Fruit fly (Drosophila melanogaster): Measurements from ENCODE around the gene CG6738.

Gene CG6738

DNA sequence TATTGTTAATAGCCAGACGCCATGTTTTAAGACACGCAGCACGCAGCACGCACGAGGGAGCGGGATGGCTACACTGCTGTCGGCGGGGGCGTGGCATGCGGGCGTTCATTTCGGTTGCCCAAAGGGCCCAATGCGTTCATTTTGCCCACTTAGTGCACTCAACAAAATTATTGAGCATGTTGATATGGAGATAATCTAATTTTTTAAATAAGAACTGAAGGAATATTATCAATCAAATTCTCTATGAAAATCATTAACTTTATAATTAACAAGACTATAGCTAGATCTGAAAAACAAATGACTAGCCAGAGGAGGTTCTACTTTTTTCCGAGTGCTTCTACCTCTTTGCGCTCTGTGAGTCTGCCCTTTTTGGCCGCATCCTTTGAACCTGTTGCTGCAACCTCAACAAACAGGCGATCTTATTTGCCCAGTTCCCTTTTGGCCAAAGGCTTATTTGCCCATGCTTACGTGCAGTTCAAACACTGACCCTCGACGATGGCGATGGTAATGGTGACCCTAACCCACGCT, 34.0 kb downstream of the CG6738 start:
- TF ChIP-seq CG17801 (GFP tag; optimal IDR thresholded peaks at IDR 0.05; ENCODE audit: partially characterized antibody): no peak

DNA sequence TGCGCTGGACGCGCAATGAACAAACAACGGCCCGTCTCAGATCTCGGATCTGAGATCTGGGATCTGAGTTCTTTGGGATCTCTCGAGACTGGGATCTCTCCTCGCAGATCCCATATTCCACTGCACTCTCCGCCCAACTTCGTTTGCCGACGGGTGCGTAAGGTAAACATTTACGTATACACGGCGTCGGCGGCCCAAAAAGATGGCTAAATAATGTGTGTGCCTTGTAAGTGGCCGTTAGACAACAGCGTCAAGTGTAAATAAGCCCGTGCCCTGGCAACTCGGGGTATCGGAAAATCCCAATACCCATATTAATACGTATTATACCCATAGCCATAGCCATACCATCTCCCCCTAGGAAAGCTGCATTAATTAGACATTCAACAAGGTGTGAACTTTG, 35.4 kb downstream of the CG6738 start:
- TF ChIP-seq CG17801 (GFP tag; optimal IDR thresholded peaks at IDR 0.05; ENCODE audit: partially characterized antibody): no peak

DNA sequence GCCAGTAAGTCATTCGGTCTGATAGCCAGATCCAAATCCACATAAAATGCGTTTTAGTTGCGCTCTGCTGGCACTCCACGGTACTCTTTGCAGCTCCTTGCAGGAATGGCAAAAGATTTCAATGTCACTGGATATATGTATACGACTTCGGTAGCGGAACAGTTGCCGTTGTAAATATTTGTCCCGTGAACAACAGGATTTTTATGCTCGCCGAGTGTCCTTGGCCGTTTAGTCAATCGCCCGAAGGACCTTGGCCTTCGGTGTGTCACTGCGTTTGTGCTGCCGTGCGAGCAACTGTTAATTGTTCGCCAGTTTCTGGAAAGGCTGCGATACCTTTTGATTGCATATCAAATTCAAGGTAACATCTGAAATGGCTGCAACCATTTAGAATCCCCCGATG, 39.1 kb downstream of the CG6738 start:
- no peak for TF ChIP-seq CG17801 (GFP tag; optimal IDR thresholded peaks at IDR 0.05; ENCODE audit: partially characterized antibody)

DNA sequence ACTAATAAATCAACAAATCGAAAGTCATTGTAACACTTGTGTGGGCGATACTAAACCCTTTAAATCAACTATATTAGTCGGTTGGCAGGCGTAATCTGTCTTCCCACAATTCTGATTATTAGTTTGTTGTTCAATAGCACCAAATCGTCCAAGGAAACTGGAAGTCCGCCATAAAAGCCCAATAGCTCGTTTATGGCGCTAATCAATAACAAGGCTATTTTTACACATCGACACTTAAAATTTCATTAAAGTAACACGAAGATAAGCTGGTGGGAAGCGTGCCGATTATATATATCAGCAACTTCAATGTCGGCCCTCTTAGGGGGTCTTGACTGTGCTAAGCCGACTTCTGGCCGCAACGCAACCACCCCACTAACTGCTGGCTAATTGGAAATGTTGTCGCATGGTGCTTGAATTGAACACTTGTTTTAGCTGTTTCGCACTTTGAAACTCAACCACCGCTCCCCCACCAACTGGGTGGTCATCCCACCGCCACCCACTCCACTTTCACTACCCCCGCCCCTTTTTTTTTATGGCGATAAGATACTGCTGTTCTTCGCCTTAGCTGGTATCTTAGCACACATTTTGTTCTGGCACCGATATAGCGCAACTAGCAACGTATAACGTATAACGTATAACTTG, 39.8 kb downstream of the CG6738 start:
- no peak for TF ChIP-seq CG17801 (GFP tag; optimal IDR thresholded peaks at IDR 0.05; ENCODE audit: partially characterized antibody)

DNA sequence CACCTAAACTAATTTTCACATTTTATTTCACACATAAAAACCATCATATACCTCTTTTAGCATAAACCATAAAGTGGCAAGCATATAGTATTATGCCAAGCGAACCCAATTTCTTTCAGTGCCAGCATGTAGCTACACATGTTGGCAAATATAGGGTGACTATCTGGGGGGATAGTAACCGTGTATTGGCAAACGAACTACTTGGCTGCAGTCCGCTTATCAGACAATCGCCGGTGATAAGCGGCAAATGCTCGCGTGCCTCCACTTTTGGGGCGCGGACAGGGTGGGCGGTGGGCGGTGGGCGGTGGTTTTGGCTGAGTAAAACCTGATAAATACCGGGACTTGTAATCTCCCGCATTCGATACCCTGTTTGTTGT, 40.3 kb downstream of the CG6738 start:
- no peak for TF ChIP-seq CG17801 (GFP tag; optimal IDR thresholded peaks at IDR 0.05; ENCODE audit: partially characterized antibody)

DNA sequence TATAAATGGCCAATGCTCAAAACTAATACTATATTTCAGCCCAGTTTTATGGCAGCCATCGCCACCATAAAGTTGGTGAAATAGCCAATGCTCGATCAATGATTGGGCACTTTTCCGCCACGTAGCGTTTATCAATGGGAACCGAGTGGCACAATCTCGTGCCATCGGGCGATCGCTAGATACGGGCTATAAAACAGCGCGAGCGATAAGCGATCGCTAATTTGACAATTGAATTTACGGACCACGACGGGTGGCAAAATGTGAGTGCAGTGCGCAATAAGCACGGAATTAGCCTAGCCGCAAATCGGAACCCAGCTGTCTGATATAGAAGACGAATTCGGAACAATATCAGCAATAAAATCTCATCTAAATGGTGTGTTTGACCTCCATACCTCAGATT, 40.9 kb downstream of the CG6738 start:
- no peak for TF ChIP-seq CG17801 (GFP tag; optimal IDR thresholded peaks at IDR 0.05; ENCODE audit: partially characterized antibody)

DNA sequence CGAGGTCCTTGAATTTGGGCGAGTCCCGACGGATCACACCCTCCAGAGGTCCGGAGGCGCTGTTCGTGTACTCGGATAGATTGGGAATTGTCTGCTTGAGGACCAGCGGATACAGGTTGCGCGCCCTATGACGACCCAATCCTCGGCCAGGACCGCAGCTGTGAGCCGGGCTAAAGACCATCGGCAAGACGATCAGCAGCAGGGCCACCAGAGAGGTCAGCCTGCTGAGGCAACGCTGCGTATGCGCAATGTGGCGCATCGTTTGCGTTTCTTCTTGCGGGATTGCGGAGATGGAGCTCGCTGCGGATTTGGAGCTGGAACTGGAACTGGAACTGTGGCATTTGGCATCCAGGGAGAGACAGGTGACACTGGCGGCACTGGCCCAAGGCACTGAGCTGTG, 41.8 kb downstream of the CG6738 start:
- TF ChIP-seq CG17801 (GFP tag; optimal IDR thresholded peaks at IDR 0.05; ENCODE audit: partially characterized antibody): no peak

DNA sequence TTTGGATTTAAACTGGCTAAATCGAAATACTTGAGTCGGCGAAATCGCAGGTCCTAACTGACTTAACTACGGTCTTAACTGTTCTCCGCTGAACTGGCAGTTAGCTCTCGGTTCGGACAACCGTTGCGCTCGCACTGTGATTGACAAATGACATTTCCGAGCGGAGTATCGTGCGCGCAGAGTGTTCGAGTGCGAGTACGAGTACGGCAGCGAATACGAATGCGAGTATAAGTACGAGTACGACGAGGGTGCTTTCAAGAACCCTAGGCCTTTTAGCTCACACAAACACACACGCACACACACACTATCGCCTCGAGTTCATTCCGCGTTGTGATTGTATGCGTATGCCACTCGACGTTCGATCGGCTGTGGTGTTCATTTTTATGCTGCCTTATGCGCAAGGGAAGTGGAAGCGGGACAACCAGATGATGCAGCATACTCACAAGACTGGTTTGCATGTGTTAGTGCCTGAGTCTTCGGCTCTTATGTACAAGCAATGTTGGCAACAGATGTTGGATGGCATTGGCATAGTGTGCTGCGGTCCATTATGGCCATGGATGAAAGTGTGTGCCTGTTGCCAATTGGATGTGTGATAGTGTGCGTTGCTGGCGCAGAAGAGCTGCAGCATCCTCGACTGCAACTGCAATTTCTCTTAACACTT, 42.5 kb downstream of the CG6738 start, which contains the start of gene hh:
TSS of gene hh (minus strand) at position 229 of the 661 bp plus-strand sequence.
- no peak for TF ChIP-seq CG17801 (GFP tag; optimal IDR thresholded peaks at IDR 0.05; ENCODE audit: partially characterized antibody)

DNA sequence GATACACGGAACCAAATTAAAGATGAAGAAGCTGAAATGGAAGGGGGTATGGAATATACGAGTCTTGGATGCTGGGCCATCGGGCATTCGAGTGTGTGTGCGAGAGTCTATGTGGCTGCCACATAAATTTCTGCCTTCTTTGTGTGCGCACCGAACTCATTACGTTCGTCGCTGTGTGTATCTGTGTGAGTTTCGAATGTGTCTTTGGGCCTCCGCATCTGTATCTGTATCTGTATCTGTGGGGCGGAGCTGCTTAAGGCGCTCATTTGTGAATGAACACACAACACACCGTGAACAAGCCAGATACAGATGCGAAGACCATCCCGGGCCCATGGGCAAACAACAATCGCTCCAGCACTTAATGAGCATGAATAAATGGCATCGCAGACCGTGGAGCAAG, 44.1 kb downstream of the CG6738 start:
- TF ChIP-seq CG17801 (GFP tag; optimal IDR thresholded peaks at IDR 0.05; ENCODE audit: partially characterized antibody): no peak

DNA sequence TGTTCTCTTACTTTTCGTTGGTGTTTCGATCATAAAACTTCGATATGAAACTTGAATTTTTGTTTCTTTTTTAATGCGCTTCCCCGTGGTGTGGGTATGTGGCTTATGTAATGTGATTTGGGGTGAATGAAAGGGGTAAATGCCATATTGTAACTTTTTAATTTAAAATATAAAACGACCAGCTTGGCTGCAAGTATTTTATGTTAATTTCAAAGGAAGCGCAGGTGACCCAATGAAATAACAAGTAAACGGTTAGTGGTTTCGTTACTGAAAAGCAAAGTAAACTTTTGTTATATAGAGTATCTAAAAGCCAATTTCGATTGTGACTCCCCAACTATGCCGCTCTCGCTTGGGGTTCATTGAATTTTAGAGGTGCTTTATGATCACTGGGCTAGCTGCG, 45.3 kb downstream of the CG6738 start:
- TF ChIP-seq CG17801 (GFP tag; optimal IDR thresholded peaks at IDR 0.05; ENCODE audit: partially characterized antibody): no peak

DNA sequence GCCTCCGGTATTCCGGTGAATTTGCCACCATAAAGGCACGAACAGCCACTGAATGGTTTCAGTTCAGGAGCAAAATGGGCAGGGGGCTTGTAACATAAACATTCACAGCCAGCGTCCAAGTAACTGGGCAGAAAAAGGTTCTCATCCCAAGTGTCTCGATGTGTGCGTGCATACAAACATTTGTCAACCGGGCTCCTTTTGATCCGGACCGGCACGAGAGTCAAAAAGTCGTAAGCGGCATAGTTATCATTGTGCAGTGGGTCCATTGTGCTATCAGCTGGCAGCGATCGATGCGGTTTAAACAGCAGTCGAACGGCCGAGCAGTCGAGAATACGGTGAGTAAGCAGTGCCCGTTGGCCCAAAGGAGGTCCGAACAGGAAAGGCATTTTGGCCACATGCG, 46.3 kb downstream of the CG6738 start:
- TF ChIP-seq CG17801 (GFP tag; optimal IDR thresholded peaks at IDR 0.05; ENCODE audit: partially characterized antibody): no peak

DNA sequence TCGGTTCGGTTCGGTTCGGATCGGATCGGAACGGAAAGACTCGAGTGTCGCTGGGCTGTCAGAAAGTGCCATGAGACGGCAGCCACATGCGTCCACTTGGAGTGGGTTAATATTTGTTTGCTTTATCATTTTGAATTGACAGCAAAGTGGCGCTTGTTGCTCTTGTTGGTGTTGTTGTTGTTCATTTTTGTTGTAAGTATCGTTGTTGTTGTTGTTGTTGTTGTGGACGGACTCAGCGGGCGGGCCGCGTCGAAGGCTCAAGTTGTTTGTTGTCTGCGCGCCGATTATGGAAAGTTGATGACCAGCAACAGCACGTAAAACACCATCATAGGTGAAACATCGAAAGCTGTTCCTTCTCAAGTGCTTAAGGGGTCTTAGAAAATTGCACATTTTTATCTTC, 47.7 kb downstream of the CG6738 start:
- no peak for TF ChIP-seq CG17801 (GFP tag; optimal IDR thresholded peaks at IDR 0.05; ENCODE audit: partially characterized antibody)

DNA sequence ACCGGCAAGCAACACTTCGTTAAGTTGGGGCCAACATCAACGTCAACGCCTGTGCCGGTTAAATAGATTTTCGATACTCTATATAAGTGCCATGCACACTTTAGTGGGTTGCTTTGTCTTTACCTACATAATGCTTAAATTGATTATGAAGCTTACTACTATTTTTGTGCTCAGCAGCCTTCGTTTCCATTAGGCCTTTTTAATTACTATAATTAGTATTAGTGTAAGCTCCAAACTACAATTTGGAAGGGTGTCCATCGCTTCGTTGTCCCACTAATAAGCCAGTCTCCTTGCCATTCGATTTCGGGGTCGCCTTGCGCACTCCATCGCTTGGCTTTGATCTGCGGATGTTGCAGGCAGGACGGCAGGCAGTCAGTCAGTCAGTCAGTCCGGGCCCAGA, 48.3 kb downstream of the CG6738 start:
- no peak for TF ChIP-seq CG17801 (GFP tag; optimal IDR thresholded peaks at IDR 0.05; ENCODE audit: partially characterized antibody)

DNA sequence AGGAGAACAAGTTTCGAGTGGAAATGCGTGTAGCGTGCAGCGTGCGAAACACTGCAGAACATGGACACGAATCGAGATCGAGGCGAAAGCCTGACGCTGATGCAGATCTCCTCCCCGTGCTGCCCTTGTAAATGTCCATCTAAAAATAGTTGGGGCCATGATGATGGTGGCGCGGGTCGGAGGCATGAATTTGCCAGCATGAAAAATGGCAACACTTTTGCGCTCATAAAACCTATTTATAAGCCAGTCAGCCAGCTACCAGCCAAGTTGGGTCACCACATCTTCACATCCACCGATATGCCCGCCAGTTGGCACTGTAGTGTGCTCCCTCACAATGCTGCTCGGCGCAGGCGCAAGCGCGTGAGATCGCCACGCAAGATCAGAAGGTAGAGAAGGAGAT, 49.1 kb downstream of the CG6738 start:
- no peak for TF ChIP-seq CG17801 (GFP tag; optimal IDR thresholded peaks at IDR 0.05; ENCODE audit: partially characterized antibody)

DNA sequence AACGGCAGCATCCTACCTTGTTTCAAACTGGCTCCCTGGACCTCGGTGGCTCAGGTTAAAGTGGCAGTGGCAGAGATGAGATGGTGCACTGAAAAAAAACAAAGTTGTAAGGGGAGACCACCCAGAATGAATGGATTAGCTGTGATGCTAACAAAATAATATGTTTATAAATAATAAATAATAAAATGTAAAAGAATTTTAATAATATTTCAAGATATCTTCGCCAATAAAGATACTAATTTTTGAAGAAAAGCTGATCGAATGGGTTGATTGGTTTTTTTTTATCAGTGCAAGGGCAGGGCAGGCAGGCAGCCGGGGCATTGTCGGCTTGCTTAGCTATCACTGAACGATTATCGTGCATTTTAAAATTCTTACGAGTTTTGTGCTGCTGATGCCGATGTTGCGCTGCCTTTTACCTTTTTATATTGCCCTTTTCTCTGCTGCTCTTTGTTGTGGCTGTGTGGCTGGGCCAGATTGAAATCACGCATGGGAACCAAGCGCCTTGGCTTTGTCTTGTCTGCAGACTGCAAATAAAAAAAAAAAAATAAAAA, 49.8 kb downstream of the CG6738 start:
- no peak for TF ChIP-seq CG17801 (GFP tag; optimal IDR thresholded peaks at IDR 0.05; ENCODE audit: partially characterized antibody)

Data from ovary, adult (tissue).